Worm (Caenorhabditis elegans) whole organism, midembryonic: ENCODE results near the gene sri-42.

ENCODE experiments used
- T22C8.4 ChIP-seq: fragments of 200-800 bp; sonication (Bioruptor generic); IDR thresholded peaks from 2 replicates; pipeline ENCODE4 v1.3.6; 2022; ENCODE audit warnings: missing genetic modification characterization, missing compliant biosample characterization
- cog-1 ChIP-seq: sonication (generic microtip); optimal IDR thresholded peaks from 2 replicates; lab custom pipeline; 2016; ENCODE audit warnings: missing genetic modification characterization, missing compliant biosample characterization
- flt-1 ChIP-seq: fragments of 200-800 bp; sonication (Bioruptor generic); IDR thresholded peaks from 2 replicates; pipeline ENCODE4 v1.3.6; 2022; ENCODE audit warnings: missing genetic modification characterization, missing compliant biosample characterization
- klf-2 ChIP-seq: fragments of 200-800 bp; sonication (Bioruptor generic); conservative IDR thresholded peaks from 2 replicates; pipeline ENCODE4 v1.3.6; 2022; ENCODE audit warnings: missing genetic modification reagents, missing genetic modification characterization, missing compliant biosample characterization
- med-1 ChIP-seq: sonication (generic microtip); optimal IDR thresholded peaks from 2 replicates; lab custom pipeline; 2017; ENCODE audit warnings: missing genetic modification characterization, mild to moderate bottlenecking, missing compliant biosample characterization, antibody characterized with exemption, missing genetic modification reagents; ENCODE audit not compliant: insufficient read depth
- ztf-29 ChIP-seq: fragments of 200-800 bp; sonication (Bioruptor generic); IDR thresholded peaks from 2 replicates; pipeline ENCODE4 v1.3.6; 2022; ENCODE audit warnings: missing genetic modification reagents, missing genetic modification characterization, missing compliant biosample characterization

- TF ChIP-seq T22C8.4 (no peak), flt-1 (no peak), ztf-29 (GFP tag; lab: Robert Waterston, UW) (no peak), med-1 (GFP tag; lab: Kevin White, UChicago) (no peak), klf-2 (GFP tag; lab: Robert Waterston, UW) (no peak), cog-1 (tag; lab: Kevin White, UChicago) (no peak)
Observed at ce11 chrII:3137804-3138203, 5.0 kb downstream of the sri-42 start, which contains the start of gene sri-54.
